Worm (Caenorhabditis elegans) whole organism, L2 larva: ENCODE results near the gene mpst-3.
"Not testable (repeated sequence)": the region's sequence is repeated elsewhere in the genome, so short reads cannot be mapped to it uniquely, and the experiment has no call there.

Experiments used
- C34F6.9 ChIP-seq: fragments of 150-350 bp; optimal IDR thresholded peaks from 2 replicates; lab custom pipeline; 2014; ENCODE audit warnings: missing biosample characterization, missing genetic modification characterization
- F13H6.1 ChIP-seq: sonication (generic microtip); optimal IDR thresholded peaks from 2 replicates; lab custom pipeline; 2016; ENCODE audit warnings: missing genetic modification characterization, missing compliant biosample characterization
- Y55F3AM.14 ChIP-seq: fragments of 200-800 bp; sonication (Bioruptor generic); optimal IDR thresholded peaks from 2 replicates; lab custom pipeline; 2018; ENCODE audit warnings: mild to moderate bottlenecking, missing genetic modification characterization, missing compliant biosample characterization
- ZK546.5 ChIP-seq: sonication (generic microtip); optimal IDR thresholded peaks from 2 replicates; lab custom pipeline; 2017; ENCODE audit warnings: missing biosample characterization, missing genetic modification characterization
- alr-1 ChIP-seq: fragments of 150-350 bp; optimal IDR thresholded peaks from 2 replicates; lab custom pipeline; 2014; ENCODE audit warnings: missing biosample characterization, missing genetic modification characterization
- aly-2 ChIP-seq: fragments of 150-350 bp; optimal IDR thresholded peaks from 2 replicates; lab custom pipeline; 2014; ENCODE audit warnings: missing biosample characterization, missing genetic modification characterization
- ama-1 ChIP-seq: fragments of 150-350 bp; optimal IDR thresholded peaks from 2 replicates; lab custom pipeline; 2018; ENCODE audit warnings: inconsistent platforms
- blmp-1 ChIP-seq: sonication (generic microtip); optimal IDR thresholded peaks from 2 replicates; lab custom pipeline; 2017; ENCODE audit warnings: missing genetic modification characterization, mild to moderate bottlenecking, missing compliant biosample characterization, antibody characterized with exemption, moderate library complexity; ENCODE audit not compliant: insufficient read depth
- ceh-16 ChIP-seq: fragments of 150-350 bp; optimal IDR thresholded peaks from 2 replicates; lab custom pipeline; 2014; ENCODE audit warnings: missing biosample characterization, missing genetic modification characterization
- ceh-82 ChIP-seq: fragments of 150-350 bp; optimal IDR thresholded peaks from 2 replicates; lab custom pipeline; 2014; ENCODE audit warnings: missing biosample characterization, missing genetic modification characterization
- crh-2 ChIP-seq: sonication (generic microtip); optimal IDR thresholded peaks from 2 replicates; lab custom pipeline; 2017; ENCODE audit warnings: missing biosample characterization, missing genetic modification characterization
- egl-27 ChIP-seq: sonication (generic microtip); optimal IDR thresholded peaks from 3 replicates; lab custom pipeline; 2017; ENCODE audit warnings: missing biosample characterization, missing genetic modification reagents, missing genetic modification characterization
- elt-3 ChIP-seq: sonication (generic microtip); optimal IDR thresholded peaks from 2 replicates; lab custom pipeline; 2017; ENCODE audit warnings: missing biosample characterization, missing genetic modification characterization
- fos-1 ChIP-seq: fragments of 150-350 bp; optimal IDR thresholded peaks from 2 replicates; lab custom pipeline; 2014; ENCODE audit warnings: missing biosample characterization, missing genetic modification characterization
- gmeb-1 ChIP-seq: fragments of 150-350 bp; optimal IDR thresholded peaks from 2 replicates; lab custom pipeline; 2014; ENCODE audit warnings: missing biosample characterization, missing genetic modification characterization
- lin-39 ChIP-seq: fragments of 150-350 bp; optimal IDR thresholded peaks from 2 replicates; lab custom pipeline; 2014; ENCODE audit warnings: missing biosample characterization, missing genetic modification reagents, missing genetic modification characterization
- mbf-1 ChIP-seq: sonication (generic microtip); optimal IDR thresholded peaks from 2 replicates; lab custom pipeline; 2017; ENCODE audit warnings: missing biosample characterization, missing genetic modification characterization
- nhr-12 ChIP-seq: fragments of 150-350 bp; optimal IDR thresholded peaks from 2 replicates; lab custom pipeline; 2014; ENCODE audit warnings: missing biosample characterization, missing genetic modification characterization
- nhr-23 ChIP-seq: fragments of 150-350 bp; optimal IDR thresholded peaks from 2 replicates; lab custom pipeline; 2014; ENCODE audit warnings: missing biosample characterization, missing genetic modification reagents, missing genetic modification characterization
- nhr-237 ChIP-seq: fragments of 150-350 bp; optimal IDR thresholded peaks from 2 replicates; lab custom pipeline; 2014; ENCODE audit warnings: missing biosample characterization, missing genetic modification characterization
- nhr-25 ChIP-seq: fragments of 150-350 bp; sonication (generic microtip); optimal IDR thresholded peaks from 3 replicates; lab custom pipeline; 2014; ENCODE audit warnings: missing biosample characterization, missing genetic modification characterization
- nhr-6 ChIP-seq: fragments of 150-350 bp; optimal IDR thresholded peaks from 2 replicates; lab custom pipeline; 2014; ENCODE audit warnings: missing biosample characterization, missing genetic modification characterization
- nhr-77 ChIP-seq: fragments of 150-350 bp; optimal IDR thresholded peaks from 2 replicates; lab custom pipeline; 2014; ENCODE audit warnings: missing biosample characterization, missing genetic modification characterization
- peb-1 ChIP-seq: fragments of 150-350 bp; optimal IDR thresholded peaks from 2 replicates; lab custom pipeline; 2014; ENCODE audit warnings: missing biosample characterization, missing genetic modification characterization
- sem-4 ChIP-seq: fragments of 150-350 bp; optimal IDR thresholded peaks from 2 replicates; lab custom pipeline; 2014; ENCODE audit warnings: missing biosample characterization, missing genetic modification reagents, missing genetic modification characterization
- skn-1 ChIP-seq: sonication (generic microtip); optimal IDR thresholded peaks from 2 replicates; lab custom pipeline; 2017; ENCODE audit warnings: missing biosample characterization, missing genetic modification characterization
- sma-3 ChIP-seq: sonication (generic microtip); optimal IDR thresholded peaks from 2 replicates; lab custom pipeline; 2016; ENCODE audit warnings: missing genetic modification reagents, missing genetic modification characterization, missing compliant biosample characterization
- sma-9 ChIP-seq, 2 experiments: fragments of 150-350 bp in 1 of 2; sonication (generic microtip) in 1 of 2; optimal IDR thresholded peaks; 2 replicates each; lab custom pipeline; 2014 to 2016; ENCODE audit warnings: missing genetic modification characterization in 2 of 2, mild to moderate bottlenecking in 1 of 2, missing biosample characterization in 1 of 2, missing compliant biosample characterization in 1 of 2, missing genetic modification reagents in 1 of 2, moderate library complexity in 1 of 2
- snpc-4 ChIP-seq: fragments of 150-350 bp; optimal IDR thresholded peaks from 2 replicates; lab custom pipeline; 2014; ENCODE audit warnings: missing biosample characterization, missing genetic modification characterization
- unc-39 ChIP-seq: fragments of 150-350 bp; optimal IDR thresholded peaks from 2 replicates; lab custom pipeline; 2014; ENCODE audit warnings: missing biosample characterization, missing genetic modification characterization
- unc-55 ChIP-seq: fragments of 150-350 bp; sonication (generic microtip); optimal IDR thresholded peaks from 3 replicates; lab custom pipeline; 2014; ENCODE audit warnings: missing biosample characterization, missing genetic modification reagents, missing genetic modification characterization
- unc-62 ChIP-seq: fragments of 150-350 bp; optimal IDR thresholded peaks from 2 replicates; lab custom pipeline; 2014; ENCODE audit warnings: missing biosample characterization, missing genetic modification reagents, missing genetic modification characterization
- zag-1 ChIP-seq: fragments of 150-350 bp; optimal IDR thresholded peaks from 2 replicates; lab custom pipeline; 2014; ENCODE audit warnings: missing biosample characterization, missing genetic modification characterization
- ztf-1 ChIP-seq: fragments of 200-800 bp; sonication (Bioruptor generic); conservative IDR thresholded peaks from 2 replicates; pipeline ENCODE4 v1.3.6; 2022; ENCODE audit warnings: missing genetic modification characterization, missing compliant biosample characterization
- ztf-4 ChIP-seq: fragments of 150-350 bp; optimal IDR thresholded peaks from 2 replicates; lab custom pipeline; 2014; ENCODE audit warnings: missing biosample characterization, missing genetic modification characterization

Gene mpst-3

ce11 chrV:14890782-14891181 lies 4.7 kb upstream of the mpst-3 start, which contains the start of gene nspa-2:
Gene nspa-2 (plus strand): TSS chrV:14891082.
- TF ChIP-seq fos-1 (tag; lab: Kevin White, UChicago); nhr-12 (tag; lab: Kevin White, UChicago); nhr-23: not testable (repeated sequence)

- TF ChIP-seq crh-2 (tag; lab: Kevin White, UChicago) (no peak), egl-27 (tag; lab: Kevin White, UChicago) (no peak), ceh-82 (tag; lab: Kevin White, UChicago) (no peak), unc-55 (GFP tag; lab: Kevin White, UChicago) (no peak), skn-1 (tag; lab: Kevin White, UChicago) (no peak), sma-9 (GFP tag; optimal IDR thresholded peaks at IDR 0.05; lab: Kevin White, UChicago) (no peak), sma-9 (tag; optimal IDR thresholded peaks at IDR 0.05; lab: Kevin White, UChicago) (no peak), blmp-1 (tag; lab: Kevin White, UChicago) (no peak), nhr-237 (tag; lab: Kevin White, UChicago) (no peak), unc-39 (tag; lab: Kevin White, UChicago) (no peak), sem-4 (no peak), Y55F3AM.14 (GFP tag; lab: Kevin White, UChicago) (no peak), nhr-6 (no peak), snpc-4 (tag; lab: Kevin White, UChicago) (no peak), sma-3 (GFP tag; lab: Kevin White, UChicago) (no peak), unc-62 (no peak), mbf-1 (tag; lab: Kevin White, UChicago) (no peak)
Observed at ce11 chrV:14893355-14894050, 1.9 kb upstream of the mpst-3 start, which contains the start of the genes mpst-2 and H12D21.5. Gene mpst-2 (minus strand): TSS chrV:14893455. Gene H12D21.5 (plus strand): TSS chrV:14894000.

ce11 chrV:14897731-14898130 lies 2.3 kb downstream of the mpst-3 start, which contains the start of gene H12D21.6:
Gene H12D21.6 (minus strand): TSS chrV:14897831.
- TF ChIP-seq fos-1 (tag; lab: Kevin White, UChicago) (no peak), elt-3 (tag; lab: Kevin White, UChicago) (no peak), peb-1 (no peak), sem-4 (no peak), gmeb-1 (no peak), ztf-1 (GFP tag; lab: Robert Waterston, UW) (no peak), nhr-12 (tag; lab: Kevin White, UChicago) (no peak), sma-9 (GFP tag; optimal IDR thresholded peaks at IDR 0.05; lab: Kevin White, UChicago) (no peak), sma-9 (tag; optimal IDR thresholded peaks at IDR 0.05; lab: Kevin White, UChicago) (no peak), lin-39 (no peak), alr-1 (tag; lab: Kevin White, UChicago) (no peak), sma-3 (GFP tag; lab: Kevin White, UChicago) (no peak), ceh-82 (tag; lab: Kevin White, UChicago) (no peak), unc-62 (no peak), nhr-237 (tag; lab: Kevin White, UChicago) (no peak), skn-1 (tag; lab: Kevin White, UChicago) (no peak)

ce11 chrV:14899545-14899944 lies 4.1 kb downstream of the mpst-3 start, which contains the start of gene H12D21.10:
Gene H12D21.10 (plus strand): TSS chrV:14899804.
- TF ChIP-seq nhr-77 (no peak), F13H6.1 (no peak), ztf-4 (tag; lab: Kevin White, UChicago) (no peak), sem-4 (no peak)

ce11 chrV:14900905-14901304 lies 5.5 kb downstream of the mpst-3 start:
- TF ChIP-seq lin-39 (no peak), ZK546.5 (tag; lab: Kevin White, UChicago) (no peak), nhr-23 (no peak), ztf-4 (tag; lab: Kevin White, UChicago) (no peak), sem-4 (no peak), unc-62 (no peak), aly-2 (tag; lab: Kevin White, UChicago) (no peak), egl-27 (tag; lab: Kevin White, UChicago) (no peak), ceh-16 (tag; lab: Kevin White, UChicago) (no peak), nhr-25 (tag; lab: Kevin White, UChicago) (no peak), zag-1 (tag; lab: Kevin White, UChicago) (no peak), fos-1 (tag; lab: Kevin White, UChicago) (no peak), sma-3 (GFP tag; lab: Kevin White, UChicago) (no peak), Y55F3AM.14 (GFP tag; lab: Kevin White, UChicago) (no peak), mbf-1 (tag; lab: Kevin White, UChicago) (no peak), C34F6.9 (tag; lab: Kevin White, UChicago) (no peak), alr-1 (tag; lab: Kevin White, UChicago) (no peak), ama-1 (no peak)
- TF ChIP-seq, all 48 proteins: peak for 0
